Worm (Caenorhabditis elegans) whole organism, young adult: ENCODE measurements around the gene F11D11.12.
"Not testable (repeated sequence)": the region's sequence is repeated elsewhere in the genome, so short reads cannot be mapped to it uniquely, and the experiment has no call there.

ENCODE experiments used
- B0019.2 ChIP-seq: fragments of 200-800 bp; sonication (Bioruptor generic); conservative IDR thresholded peaks from 2 replicates; pipeline ENCODE4 v1.3.6; 2022; ENCODE audit warnings: missing genetic modification reagents, missing genetic modification characterization, missing compliant biosample characterization
- C17E4.6 ChIP-seq: fragments of 200-800 bp; sonication (Bioruptor generic); IDR thresholded peaks from 2 replicates; pipeline ENCODE4 v1.3.6; 2022; ENCODE audit warnings: missing genetic modification reagents, missing genetic modification characterization, missing compliant biosample characterization
- D2030.7 ChIP-seq: fragments of 200-800 bp; sonication (Bioruptor generic); IDR thresholded peaks from 2 replicates; pipeline ENCODE4 v1.3.6; 2022; ENCODE audit warnings: missing genetic modification reagents, missing genetic modification characterization, missing compliant biosample characterization
- F22D6.2 ChIP-seq: sonication (generic microtip); optimal IDR thresholded peaks from 2 replicates; lab custom pipeline; 2016; ENCODE audit warnings: mild to moderate bottlenecking, missing genetic modification characterization, missing compliant biosample characterization
- F23B12.7 ChIP-seq: sonication (generic microtip); optimal IDR thresholded peaks from 2 replicates; lab custom pipeline; 2017; ENCODE audit warnings: missing genetic modification characterization, mild to moderate bottlenecking, missing compliant biosample characterization, antibody characterized with exemption, moderate library complexity; ENCODE audit not compliant: insufficient read depth
- F52B5.7 ChIP-seq: sonication (generic microtip); optimal IDR thresholded peaks from 2 replicates; lab custom pipeline; 2016; ENCODE audit warnings: mild to moderate bottlenecking, missing genetic modification characterization, missing compliant biosample characterization
- F57A8.1 ChIP-seq: fragments of 200-800 bp; sonication (Bioruptor generic); optimal IDR thresholded peaks from 2 replicates; lab custom pipeline; 2018; ENCODE audit warnings: mild to moderate bottlenecking, missing genetic modification characterization, moderate library complexity, missing compliant biosample characterization
- K12H6.12 ChIP-seq: fragments of 200-800 bp; sonication (Bioruptor generic); optimal IDR thresholded peaks from 2 replicates; lab custom pipeline; 2018; ENCODE audit warnings: mild to moderate bottlenecking, missing genetic modification characterization, missing compliant biosample characterization
- Y53G8AR.9 ChIP-seq: fragments of 200-800 bp; sonication (Bioruptor generic); conservative IDR thresholded peaks from 2 replicates; pipeline ENCODE4 v1.3.6; 2022; ENCODE audit warnings: missing genetic modification reagents, missing genetic modification characterization, missing compliant biosample characterization
- Y56A3A.18 ChIP-seq: fragments of 200-800 bp; sonication (Bioruptor generic); IDR thresholded peaks from 2 replicates; pipeline ENCODE4 v1.3.6; 2022; ENCODE audit warnings: missing genetic modification reagents, missing genetic modification characterization, missing compliant biosample characterization
- ZK185.1 ChIP-seq: sonication (generic microtip); optimal IDR thresholded peaks from 2 replicates; lab custom pipeline; 2016; ENCODE audit warnings: mild to moderate bottlenecking, missing genetic modification characterization, missing compliant biosample characterization; ENCODE audit not compliant: poor library complexity, severe bottlenecking
- aptf-2 ChIP-seq: fragments of 200-800 bp; sonication (Bioruptor generic); conservative IDR thresholded peaks from 2 replicates; pipeline ENCODE4 v1.3.6; 2022; ENCODE audit warnings: missing genetic modification reagents, missing genetic modification characterization, missing compliant biosample characterization
- aptf-3 ChIP-seq: fragments of 200-800 bp; sonication (Bioruptor generic); IDR thresholded peaks from 2 replicates; pipeline ENCODE4 v1.3.6; 2022; ENCODE audit warnings: missing genetic modification characterization, missing compliant biosample characterization
- attf-5 ChIP-seq: fragments of 200-800 bp; sonication (Bioruptor generic); optimal IDR thresholded peaks from 2 replicates; lab custom pipeline; 2018; ENCODE audit warnings: mild to moderate bottlenecking, missing genetic modification characterization, missing compliant biosample characterization
- attf-6 ChIP-seq: fragments of 200-800 bp; sonication (Bioruptor generic); IDR thresholded peaks from 2 replicates; pipeline ENCODE4 v1.3.6; 2022; ENCODE audit warnings: missing genetic modification reagents, missing genetic modification characterization, missing compliant biosample characterization
- ceh-100 ChIP-seq: fragments of 200-800 bp; sonication (Bioruptor generic); IDR thresholded peaks from 2 replicates; pipeline ENCODE4 v1.3.6; 2022; ENCODE audit warnings: missing genetic modification reagents, missing genetic modification characterization, missing compliant biosample characterization
- ceh-58 ChIP-seq: fragments of 200-800 bp; sonication (Bioruptor generic); IDR thresholded peaks from 2 replicates; pipeline ENCODE4 v1.3.6; 2022; ENCODE audit warnings: missing genetic modification characterization, missing compliant biosample characterization
- efl-1 ChIP-seq: fragments of 150-350 bp; optimal IDR thresholded peaks from 2 replicates; lab custom pipeline; 2014; ENCODE audit warnings: missing biosample characterization, missing genetic modification reagents, missing genetic modification characterization
- egl-44 ChIP-seq: fragments of 200-800 bp; sonication (Bioruptor generic); IDR thresholded peaks from 2 replicates; pipeline ENCODE4 v1.3.6; 2022; ENCODE audit warnings: missing genetic modification reagents, missing genetic modification characterization, missing compliant biosample characterization
- ekl-4 ChIP-seq: fragments of 200-800 bp; sonication (Bioruptor generic); IDR thresholded peaks from 2 replicates; pipeline ENCODE4 v1.3.6; 2022; ENCODE audit warnings: missing genetic modification reagents, missing genetic modification characterization, missing compliant biosample characterization
- ets-4 ChIP-seq: fragments of 200-800 bp; sonication (Bioruptor generic); optimal IDR thresholded peaks from 2 replicates; lab custom pipeline; 2018; ENCODE audit warnings: mild to moderate bottlenecking, missing genetic modification characterization, missing compliant biosample characterization
- let-526 ChIP-seq: fragments of 200-800 bp; sonication (Bioruptor generic); IDR thresholded peaks from 2 replicates; pipeline ENCODE4 v1.3.6; 2022; ENCODE audit warnings: missing genetic modification reagents, missing genetic modification characterization, missing compliant biosample characterization
- lin-40 ChIP-seq: sonication (generic microtip); optimal IDR thresholded peaks from 2 replicates; lab custom pipeline; 2016; ENCODE audit warnings: missing genetic modification characterization, mild to moderate bottlenecking, missing compliant biosample characterization, missing genotype, missing genetic modification reagents
- lsy-27 ChIP-seq: sonication (generic microtip); optimal IDR thresholded peaks from 2 replicates; lab custom pipeline; 2017; ENCODE audit warnings: missing genetic modification characterization, mild to moderate bottlenecking, missing compliant biosample characterization, antibody characterized with exemption, missing genotype, borderline replicate concordance; ENCODE audit not compliant: insufficient read depth
- mel-28 ChIP-seq: sonication (generic microtip); optimal IDR thresholded peaks from 2 replicates; lab custom pipeline; 2016; ENCODE audit warnings: borderline replicate concordance, mild to moderate bottlenecking, missing genetic modification characterization, missing compliant biosample characterization
- nhr-80 ChIP-seq: sonication (generic microtip); optimal IDR thresholded peaks from 2 replicates; lab custom pipeline; 2016; ENCODE audit warnings: missing genetic modification characterization, missing compliant biosample characterization
- nhr-90 ChIP-seq: sonication (generic microtip); optimal IDR thresholded peaks from 2 replicates; lab custom pipeline; 2016; ENCODE audit warnings: missing genotype, mild to moderate bottlenecking, missing genetic modification characterization, missing compliant biosample characterization
- rpc-1 ChIP-seq, 2 experiments: fragments of 150-350 bp in 1 of 2; sonication (generic microtip) in 1 of 2; optimal IDR thresholded peaks; 2 replicates each; lab custom pipeline; 2014 to 2018; ENCODE audit warnings: missing biosample characterization in 1 of 2, missing genetic modification characterization in 1 of 2, missing genetic modification reagents in 1 of 2, missing genotype in 1 of 2
- snpc-3.4 ChIP-seq: sonication (generic microtip); optimal IDR thresholded peaks from 2 replicates; lab custom pipeline; 2017; ENCODE audit warnings: missing genetic modification characterization, mild to moderate bottlenecking, missing compliant biosample characterization, antibody characterized with exemption, moderate library complexity, missing genotype, missing genetic modification reagents
- snpc-4 ChIP-seq, 5 experiments: fragments of 150-350 bp in 1 of 5; sonication (generic microtip) in 4 of 5; optimal IDR thresholded peaks; 2 replicates each; lab custom pipeline; 2014 to 2018; ENCODE audit warnings: missing genetic modification characterization in 5 of 5, missing biosample characterization in 3 of 5, antibody characterized with exemption in 2 of 5, mild to moderate bottlenecking in 2 of 5, missing compliant biosample characterization in 2 of 5, missing genotype in 2 of 5, moderate library complexity in 2 of 5, missing genetic modification reagents in 1 of 5
- zfh-2 ChIP-seq: fragments of 200-800 bp; sonication (Bioruptor generic); conservative IDR thresholded peaks from 2 replicates; pipeline ENCODE4 v1.3.6; 2022; ENCODE audit warnings: missing genetic modification reagents, missing genetic modification characterization, missing compliant biosample characterization
- ztf-18 ChIP-seq: sonication (generic microtip); optimal IDR thresholded peaks from 2 replicates; lab custom pipeline; 2016; ENCODE audit warnings: missing genotype, mild to moderate bottlenecking, missing genetic modification characterization, missing compliant biosample characterization

Gene F11D11.12

DNA sequence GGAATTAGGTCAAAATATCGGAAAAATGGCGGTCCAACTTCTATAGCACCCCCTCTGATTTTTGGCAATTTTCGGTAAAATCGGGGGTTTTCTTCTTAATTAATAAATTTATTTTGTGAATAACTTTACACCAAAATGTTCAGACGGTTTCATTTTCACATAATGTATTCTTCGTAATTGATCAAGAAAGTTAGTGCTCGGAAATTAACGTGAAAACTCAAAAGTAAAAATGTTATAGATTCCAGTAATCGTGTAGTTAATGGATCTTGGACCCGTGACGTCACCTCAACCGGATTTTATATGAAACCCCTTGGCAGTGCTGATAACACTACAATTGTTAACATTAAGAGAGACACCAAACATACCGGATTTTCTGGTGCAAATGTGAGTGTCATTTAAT is 11.6 kb upstream of the F11D11.12 start, which contains the start of gene F11D11.22:
Gene F11D11.22 (plus strand): TSS at position 301 of the 400 bp plus-strand sequence.
- not testable (repeated sequence) for TF ChIP-seq ZK185.1 (tag; lab: Kevin White, UChicago); F52B5.7 (tag; lab: Kevin White, UChicago); Y53G8AR.9

DNA sequence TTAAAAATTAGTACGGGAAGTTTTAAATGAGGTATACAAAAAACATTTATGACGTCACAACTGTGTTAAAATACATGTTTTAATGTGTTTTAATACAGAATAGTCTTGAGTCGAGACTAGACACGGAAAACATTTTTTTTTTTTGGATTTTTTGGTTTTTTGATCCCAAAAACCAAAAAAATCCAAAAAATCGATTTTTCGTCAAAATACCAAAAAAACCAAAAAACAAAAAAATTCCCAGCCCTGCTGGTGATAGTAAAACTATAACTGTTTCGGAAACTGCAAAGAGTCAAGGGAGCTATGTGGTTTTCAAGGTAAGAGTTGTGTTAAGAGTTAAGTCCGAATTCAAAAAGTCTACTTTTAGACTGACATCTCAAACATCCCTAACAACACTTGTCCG is 10.6 kb upstream of the F11D11.12 start, which contains the start of gene F11D11.4:
Gene F11D11.4 (plus strand): TSS at position 301 of the 400 bp plus-strand sequence.
- TF ChIP-seq rpc-1 (optimal IDR thresholded peaks at IDR 0.05; lab: Kevin White, UChicago) (no peak), rpc-1 (tag; optimal IDR thresholded peaks at IDR 0.05; lab: Kevin White, UChicago) (no peak), lin-40 (tag; lab: Kevin White, UChicago) (no peak), D2030.7 (GFP tag; lab: Robert Waterston, UW) (no peak), ekl-4 (GFP tag; lab: Robert Waterston, UW) (no peak), aptf-2 (GFP tag; lab: Robert Waterston, UW) (no peak), B0019.2 (GFP tag; lab: Robert Waterston, UW) (no peak), snpc-3.4 (tag; lab: Kevin White, UChicago) (no peak), attf-6 (GFP tag; lab: Robert Waterston, UW) (no peak), F23B12.7 (tag; lab: Kevin White, UChicago) (no peak), K12H6.12 (no peak), lsy-27 (tag; lab: Kevin White, UChicago) (no peak), ceh-58 (GFP tag; lab: Robert Waterston, UW) (no peak), mel-28 (tag; lab: Kevin White, UChicago) (no peak), efl-1 (GFP tag; lab: Kevin White, UChicago) (no peak)

ce11 chrV:18760174-18760573 is 9.7 kb upstream of the F11D11.12 start, which contains the start of gene F11D11.3:
F11D11.3 (minus strand) TSS chrV:18760274.
- TF ChIP-seq zfh-2 (GFP tag; lab: Robert Waterston, UW) (no peak), F57A8.1 (GFP tag; lab: Kevin White, UChicago) (no peak), egl-44 (GFP tag; lab: Robert Waterston, UW) (no peak), nhr-80 (tag; lab: Kevin White, UChicago) (no peak), nhr-90 (tag; lab: Kevin White, UChicago) (no peak), snpc-4 (GFP tag; optimal IDR thresholded peaks at IDR 0.05; lab: Kevin White, UChicago) (no peak), snpc-4 (tag; optimal IDR thresholded peaks at IDR 0.05; lab: Kevin White, UChicago) (no peak), F22D6.2 (no peak), Y53G8AR.9 (no peak), C17E4.6 (GFP tag; lab: Robert Waterston, UW) (no peak), rpc-1 (optimal IDR thresholded peaks at IDR 0.05; lab: Kevin White, UChicago) (no peak), rpc-1 (tag; optimal IDR thresholded peaks at IDR 0.05; lab: Kevin White, UChicago) (no peak), ztf-18 (tag; lab: Kevin White, UChicago) (no peak), attf-5 (GFP tag; lab: Kevin White, UChicago) (no peak), F52B5.7 (tag; lab: Kevin White, UChicago) (no peak), Y56A3A.18 (GFP tag; lab: Robert Waterston, UW) (no peak), attf-6 (GFP tag; lab: Robert Waterston, UW) (no peak), aptf-3 (no peak), let-526 (GFP tag; lab: Robert Waterston, UW) (no peak), ets-4 (GFP tag; lab: Kevin White, UChicago) (no peak), ceh-100 (GFP tag; lab: Robert Waterston, UW) (no peak)
